Worm (Caenorhabditis elegans) whole organism, L4/young adult: ENCODE data around the gene kvs-4.

ENCODE experiments used
- W03F9.2 ChIP-seq: fragments of 150-350 bp; optimal IDR thresholded peaks from 2 replicates; lab custom pipeline; 2014; ENCODE audit warnings: missing biosample characterization, missing genetic modification characterization
- dao-5 ChIP-seq: sonication (generic microtip); optimal IDR thresholded peaks from 2 replicates; lab custom pipeline; 2016; ENCODE audit warnings: missing genotype, missing genetic modification characterization, moderate library complexity, missing compliant biosample characterization
- him-1 ChIP-seq: sonication (generic microtip); optimal IDR thresholded peaks from 2 replicates; lab custom pipeline; 2016; ENCODE audit warnings: missing genotype, missing genetic modification reagents, missing genetic modification characterization, missing compliant biosample characterization

DNA sequence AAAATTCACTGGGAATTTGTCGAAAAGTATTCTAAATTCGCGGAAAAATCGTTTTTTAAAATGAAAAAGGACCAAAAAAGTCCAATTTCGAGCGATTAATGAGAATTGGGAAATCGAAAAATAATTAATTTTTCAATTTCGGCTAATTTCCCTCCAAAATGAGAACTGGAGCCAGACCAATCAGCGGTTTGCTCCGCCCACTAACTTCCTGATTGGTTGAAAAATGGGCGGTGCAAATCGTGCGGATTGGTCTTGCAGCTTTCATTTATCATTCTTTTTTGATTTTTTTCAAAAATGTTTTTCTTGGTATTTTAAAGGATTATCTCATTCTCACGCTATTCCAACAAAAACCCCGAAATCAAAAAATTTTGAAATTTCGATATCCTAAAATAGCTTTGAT, 41.7 kb downstream of the kvs-4 start:
- TF ChIP-seq him-1 (no peak), dao-5 (tag; lab: Kevin White, UChicago) (no peak), W03F9.2 (no peak)
